Worm (Caenorhabditis elegans) whole organism, L1 larva: ENCODE measurements around the gene cogc-4.

Experiments
- C04F5.9 ChIP-seq: sonication (generic microtip); optimal IDR thresholded peaks from 2 replicates; lab custom pipeline; 2016; ENCODE audit warnings: missing genetic modification characterization, missing compliant biosample characterization
- C16A3.4 ChIP-seq: fragments of 150-350 bp; optimal IDR thresholded peaks from 2 replicates; lab custom pipeline; 2014; ENCODE audit warnings: missing biosample characterization, missing genetic modification characterization
- alr-1 ChIP-seq: fragments of 200-800 bp; sonication (Bioruptor generic); optimal IDR thresholded peaks from 2 replicates; lab custom pipeline; 2018; ENCODE audit warnings: borderline replicate concordance, mild to moderate bottlenecking, missing genetic modification characterization, missing compliant biosample characterization
- ama-1 ChIP-seq: fragments of 150-350 bp; optimal IDR thresholded peaks from 2 replicates; lab custom pipeline; 2014
- blmp-1 ChIP-seq: fragments of 150-350 bp; optimal IDR thresholded peaks from 2 replicates; lab custom pipeline; 2014; ENCODE audit warnings: missing biosample characterization, missing genetic modification characterization
- ceh-63 ChIP-seq: fragments of 200-800 bp; sonication (Bioruptor generic); optimal IDR thresholded peaks from 2 replicates; lab custom pipeline; 2018; ENCODE audit warnings: mild to moderate bottlenecking, missing genetic modification characterization, missing compliant biosample characterization
- ceh-8 ChIP-seq: fragments of 200-800 bp; sonication (Bioruptor generic); optimal IDR thresholded peaks from 2 replicates; lab custom pipeline; 2018; ENCODE audit warnings: mild to moderate bottlenecking, missing genetic modification characterization, moderate library complexity, missing compliant biosample characterization
- ceh-82 ChIP-seq, 3 experiments: fragments of 150-350 bp in 1 of 3; sonication (generic microtip) in 2 of 3; optimal IDR thresholded peaks; 2 replicates each; lab custom pipeline; 2014 to 2017; ENCODE audit warnings: missing biosample characterization in 3 of 3, missing genetic modification characterization in 3 of 3
- dsc-1 ChIP-seq: sonication (generic microtip); optimal IDR thresholded peaks from 2 replicates; lab custom pipeline; 2016; ENCODE audit warnings: mild to moderate bottlenecking, missing genetic modification characterization, missing compliant biosample characterization
- efl-3 ChIP-seq: fragments of 200-800 bp; sonication (Bioruptor generic); optimal IDR thresholded peaks from 2 replicates; lab custom pipeline; 2018; ENCODE audit warnings: mild to moderate bottlenecking, missing genetic modification characterization, missing compliant biosample characterization
- egl-13 ChIP-seq: sonication (generic microtip); optimal IDR thresholded peaks from 2 replicates; lab custom pipeline; 2016; ENCODE audit warnings: missing genotype, missing genetic modification reagents, missing genetic modification characterization, missing compliant biosample characterization
- egl-27 ChIP-seq, 2 experiments: fragments of 150-350 bp in 1 of 2; sonication (generic microtip); optimal IDR thresholded peaks; 3 replicates each; lab custom pipeline; 2017 to 2018; ENCODE audit warnings: missing biosample characterization in 2 of 2, missing genetic modification characterization in 2 of 2, missing genetic modification reagents in 2 of 2
- ets-5 ChIP-seq: fragments of 200-800 bp; sonication (Bioruptor generic); IDR thresholded peaks from 2 replicates; pipeline ENCODE4 v1.3.6; 2022; ENCODE audit warnings: missing genetic modification characterization, missing compliant biosample characterization
- fkh-10 ChIP-seq: sonication (generic microtip); optimal IDR thresholded peaks from 2 replicates; lab custom pipeline; 2017; ENCODE audit warnings: missing biosample characterization, missing genetic modification reagents, missing genetic modification characterization
- grh-1 ChIP-seq: fragments of 200-800 bp; sonication (Bioruptor generic); IDR thresholded peaks from 2 replicates; pipeline ENCODE4 v1.3.6; 2022; ENCODE audit warnings: missing genetic modification reagents, missing genetic modification characterization, missing compliant biosample characterization
- hlh-17 ChIP-seq: fragments of 200-800 bp; sonication (Bioruptor generic); optimal IDR thresholded peaks from 2 replicates; lab custom pipeline; 2018; ENCODE audit warnings: missing genetic modification characterization, mild to moderate bottlenecking, missing compliant biosample characterization, moderate library complexity, borderline replicate concordance
- isw-1 ChIP-seq: fragments of 200-800 bp; sonication (Bioruptor generic); IDR thresholded peaks from 2 replicates; pipeline ENCODE4 v1.3.6; 2022; ENCODE audit warnings: missing genetic modification characterization, missing compliant biosample characterization
- jun-1 ChIP-seq: fragments of 150-350 bp; optimal IDR thresholded peaks from 2 replicates; lab custom pipeline; 2014; ENCODE audit warnings: missing biosample characterization, missing genetic modification reagents, missing genetic modification characterization
- lin-15B ChIP-seq: fragments of 150-350 bp; sonication (generic microtip); optimal IDR thresholded peaks from 3 replicates; lab custom pipeline; 2014; ENCODE audit warnings: missing biosample characterization, missing genetic modification characterization
- lin-39 ChIP-seq: fragments of 150-350 bp; optimal IDR thresholded peaks from 2 replicates; lab custom pipeline; 2014; ENCODE audit warnings: missing biosample characterization, missing genetic modification reagents, missing genetic modification characterization
- lsy-2 ChIP-seq, 2 experiments: fragments of 150-350 bp; optimal IDR thresholded peaks; 2 replicates each; lab custom pipeline; 2014; ENCODE audit warnings: missing biosample characterization in 2 of 2, missing genetic modification characterization in 2 of 2
- mab-9 ChIP-seq: fragments of 200-800 bp; sonication (Bioruptor generic); IDR thresholded peaks from 2 replicates; pipeline ENCODE4 v1.3.6; 2022; ENCODE audit warnings: missing genetic modification reagents, missing genetic modification characterization, missing compliant biosample characterization
- mep-1 ChIP-seq: fragments of 150-350 bp; optimal IDR thresholded peaks from 2 replicates; lab custom pipeline; 2014; ENCODE audit warnings: missing biosample characterization, missing genetic modification characterization
- nhr-11 ChIP-seq: fragments of 150-350 bp; optimal IDR thresholded peaks from 2 replicates; lab custom pipeline; 2014; ENCODE audit warnings: missing biosample characterization, missing genetic modification characterization
- nhr-12 ChIP-seq: sonication (generic microtip); optimal IDR thresholded peaks from 2 replicates; lab custom pipeline; 2017; ENCODE audit warnings: missing biosample characterization, missing genetic modification characterization
- nhr-20 ChIP-seq: sonication (generic microtip); optimal IDR thresholded peaks from 2 replicates; lab custom pipeline; 2016; ENCODE audit warnings: mild to moderate bottlenecking, missing genetic modification characterization, missing compliant biosample characterization
- nhr-237 ChIP-seq: fragments of 150-350 bp; optimal IDR thresholded peaks from 2 replicates; lab custom pipeline; 2014; ENCODE audit warnings: missing biosample characterization, missing genetic modification characterization
- nhr-47 ChIP-seq: sonication (generic microtip); optimal IDR thresholded peaks from 2 replicates; lab custom pipeline; 2016; ENCODE audit warnings: mild to moderate bottlenecking, missing genetic modification characterization, moderate library complexity, missing compliant biosample characterization
- nhr-77 ChIP-seq: fragments of 150-350 bp; optimal IDR thresholded peaks from 2 replicates; lab custom pipeline; 2014; ENCODE audit warnings: missing biosample characterization, missing genetic modification characterization
- nhr-85 ChIP-seq: sonication (generic microtip); peaks from one replicate; lab custom pipeline; 2016; ENCODE audit warnings: missing genetic modification characterization, inconsistent platforms, missing compliant biosample characterization
- nhr-90 ChIP-seq: sonication (generic microtip); optimal IDR thresholded peaks from 2 replicates; lab custom pipeline; 2016; ENCODE audit warnings: mild to moderate bottlenecking, missing genetic modification characterization, missing compliant biosample characterization; ENCODE audit not compliant: poor library complexity
- rnt-1 ChIP-seq: sonication (generic microtip); optimal IDR thresholded peaks from 2 replicates; lab custom pipeline; 2016; ENCODE audit warnings: mild to moderate bottlenecking, missing genetic modification characterization, moderate library complexity, missing compliant biosample characterization
- skn-1 ChIP-seq: fragments of 150-350 bp; optimal IDR thresholded peaks from 2 replicates; lab custom pipeline; 2014; ENCODE audit warnings: missing biosample characterization, missing genetic modification characterization
- snpc-4 ChIP-seq: fragments of 150-350 bp; optimal IDR thresholded peaks from 2 replicates; lab custom pipeline; 2014; ENCODE audit warnings: missing biosample characterization, missing genetic modification characterization
- snu-23 ChIP-seq: sonication (generic microtip); optimal IDR thresholded peaks from 2 replicates; lab custom pipeline; 2016; ENCODE audit warnings: missing genetic modification characterization, missing compliant biosample characterization
- sox-4 ChIP-seq: sonication (generic microtip); optimal IDR thresholded peaks from 2 replicates; lab custom pipeline; 2016; ENCODE audit warnings: missing genetic modification characterization, missing compliant biosample characterization
- sup-37 ChIP-seq: fragments of 200-800 bp; sonication (Bioruptor generic); optimal IDR thresholded peaks from 2 replicates; lab custom pipeline; 2018; ENCODE audit warnings: mild to moderate bottlenecking, missing genetic modification characterization, missing compliant biosample characterization
- unc-130 ChIP-seq: fragments of 150-350 bp; optimal IDR thresholded peaks from 2 replicates; lab custom pipeline; 2017; ENCODE audit warnings: missing biosample characterization, missing genetic modification characterization, inconsistent platforms
- unc-30 ChIP-seq: sonication (generic microtip); optimal IDR thresholded peaks from 2 replicates; lab custom pipeline; 2017; ENCODE audit warnings: missing biosample characterization, missing genetic modification characterization
- unc-62 ChIP-seq: fragments of 150-350 bp; optimal IDR thresholded peaks from 2 replicates; lab custom pipeline; 2014; ENCODE audit warnings: missing biosample characterization, missing genetic modification reagents, missing genetic modification characterization
- unc-98 ChIP-seq: fragments of 200-800 bp; sonication (Bioruptor generic); IDR thresholded peaks from 2 replicates; pipeline ENCODE4 v1.3.6; 2022; ENCODE audit warnings: missing genetic modification characterization, missing compliant biosample characterization
- vab-15 ChIP-seq: sonication (generic microtip); optimal IDR thresholded peaks from 2 replicates; lab custom pipeline; 2017; ENCODE audit warnings: missing genotype, mild to moderate bottlenecking, missing genetic modification characterization, missing compliant biosample characterization
- zip-4 ChIP-seq: fragments of 200-800 bp; sonication (Bioruptor generic); optimal IDR thresholded peaks from 2 replicates; lab custom pipeline; 2018; ENCODE audit warnings: mild to moderate bottlenecking, missing genetic modification characterization, moderate library complexity, missing compliant biosample characterization

Gene cogc-4

ce11 chrII:1437449-1438335, 34.5 kb downstream of the cogc-4 start, which contains the start of gene nol-6 (continued):
- TF ChIP-seq lin-39: peak; percentile 23
- no peak for TF ChIP-seq mab-9 (GFP tag; lab: Robert Waterston, UW)
- no peak for TF ChIP-seq egl-27 (tag; optimal IDR thresholded peaks at IDR 0.05; lab: Kevin White, UChicago)
- no peak for TF ChIP-seq nhr-11 (tag; lab: Kevin White, UChicago)
- TF ChIP-seq efl-3 (GFP tag; lab: Kevin White, UChicago): no peak
- no peak for TF ChIP-seq nhr-47 (tag; lab: Kevin White, UChicago)
- TF ChIP-seq rnt-1 (tag; lab: Kevin White, UChicago): no peak
- no peak for TF ChIP-seq mep-1 (tag; lab: Kevin White, UChicago)
- peak; percentile 56 for TF ChIP-seq nhr-85
- peak; percentile 12 for TF ChIP-seq nhr-90 (tag; lab: Kevin White, UChicago)
- no peak for TF ChIP-seq sox-4 (tag; lab: Kevin White, UChicago)
- TF ChIP-seq ceh-82 (tag; optimal IDR thresholded peaks at IDR 0.05; lab: Kevin White, UChicago): peak in 2 of 3 experiments; percentile 6 to 47
- no peak for TF ChIP-seq grh-1 (GFP tag; lab: Robert Waterston, UW)
- no peak for TF ChIP-seq snpc-4 (tag; lab: Kevin White, UChicago)
- no peak for TF ChIP-seq unc-62 (GFP tag; lab: Kevin White, UChicago)
- no peak for TF ChIP-seq ceh-63 (GFP tag; lab: Kevin White, UChicago)
- TF ChIP-seq egl-13 (tag; lab: Kevin White, UChicago): no peak
- peak; percentile 39 for TF ChIP-seq isw-1 (GFP tag; lab: Robert Waterston, UW)
- TF ChIP-seq vab-15 (tag; lab: Kevin White, UChicago): no peak
- TF ChIP-seq nhr-20 (tag; lab: Kevin White, UChicago): peak; percentile 67
- no peak for TF ChIP-seq C16A3.4
- TF ChIP-seq unc-130: peak; percentile 19
- TF ChIP-seq C04F5.9 (tag; lab: Kevin White, UChicago): no peak
- peak; percentile 62 for TF ChIP-seq skn-1
- peak; percentile 26 for TF ChIP-seq lin-15B (tag; lab: Kevin White, UChicago)
- TF ChIP-seq snu-23: peak; percentile 53
- no peak for TF ChIP-seq nhr-237 (tag; lab: Kevin White, UChicago)
- no peak for TF ChIP-seq ets-5 (GFP tag; lab: Robert Waterston, UW)
- peak; percentile 61 to 67 for TF ChIP-seq lsy-2 (tag; optimal IDR thresholded peaks at IDR 0.05; lab: Kevin White, UChicago)
- peak; percentile 9 for TF ChIP-seq nhr-77 (tag; lab: Kevin White, UChicago)
- no peak for TF ChIP-seq fkh-10 (GFP tag; lab: Kevin White, UChicago)
- TF ChIP-seq nhr-12 (tag; lab: Kevin White, UChicago): no peak
- no peak for TF ChIP-seq sup-37 (GFP tag; lab: Kevin White, UChicago)
- no peak for TF ChIP-seq unc-30 (tag; lab: Kevin White, UChicago)
- TF ChIP-seq, all 84 proteins: peak for 22

ce11 chrII:1438336-1438589, 35.0 kb downstream of the cogc-4 start, which contains the start of gene Y51H7C.3:
Y51H7C.3 (plus strand) TSS chrII:1438490.
- TF ChIP-seq unc-98 (GFP tag; lab: Robert Waterston, UW) (no peak), ets-5 (GFP tag; lab: Robert Waterston, UW) (no peak), nhr-12 (tag; lab: Kevin White, UChicago) (no peak), blmp-1 (tag; lab: Kevin White, UChicago) (no peak), fkh-10 (GFP tag; lab: Kevin White, UChicago) (no peak), ceh-63 (GFP tag; lab: Kevin White, UChicago) (no peak), dsc-1 (tag; lab: Kevin White, UChicago) (no peak), alr-1 (tag; lab: Kevin White, UChicago) (no peak), nhr-11 (tag; lab: Kevin White, UChicago) (no peak), hlh-17 (GFP tag; lab: Kevin White, UChicago) (no peak), jun-1 (tag; lab: Kevin White, UChicago) (no peak), ceh-8 (GFP tag; lab: Kevin White, UChicago) (no peak), ama-1 (lab: Kevin White, UChicago) (no peak), nhr-20 (tag; lab: Kevin White, UChicago) (no peak), zip-4 (GFP tag; lab: Kevin White, UChicago) (no peak), nhr-90 (tag; lab: Kevin White, UChicago) (no peak), mab-9 (GFP tag; lab: Robert Waterston, UW) (no peak), C16A3.4 (no peak), rnt-1 (tag; lab: Kevin White, UChicago) (no peak)
- TF ChIP-seq, all 84 proteins: peak for 0
